Fruit fly (Drosophila melanogaster) whole organism, embryonic: Measurements from ENCODE around the gene Cyp12a4.
A peak's percentile ranks its signal among the peaks of the same experiment; 100 is the strongest.

Experiments used
- Atf3 ChIP-seq: fragments of 200-800 bp; sonication (Bioruptor generic); optimal IDR thresholded peaks from 3 replicates; lab custom pipeline; 2016; ENCODE audit warnings: missing biosample characterization, missing genetic modification characterization
- CG10462 ChIP-seq: fragments of 200-800 bp; sonication (Bioruptor generic); optimal IDR thresholded peaks from 2 replicates; lab custom pipeline; 2016; ENCODE audit warnings: missing biosample characterization, missing genetic modification characterization
- CG10543 ChIP-seq: fragments of 200-800 bp; sonication (Bioruptor generic); optimal IDR thresholded peaks from 3 replicates; lab custom pipeline; 2017; ENCODE audit warnings: missing biosample characterization, mild to moderate bottlenecking, missing genetic modification characterization, moderate library complexity
- CG10565 ChIP-seq: fragments of 200-800 bp; sonication (Bioruptor generic); optimal IDR thresholded peaks from 3 replicates; lab custom pipeline; 2016; ENCODE audit warnings: missing biosample characterization, mild to moderate bottlenecking, missing genetic modification characterization
- CG11504 ChIP-seq: fragments of 200-800 bp; sonication (Bioruptor generic); optimal IDR thresholded peaks from 3 replicates; lab custom pipeline; 2019; ENCODE audit warnings: missing biosample characterization, mild to moderate bottlenecking, missing genetic modification characterization, moderate library complexity
- CG12659 ChIP-seq: fragments of 200-800 bp; sonication (Bioruptor generic); optimal IDR thresholded peaks from 3 replicates; lab custom pipeline; 2017; ENCODE audit warnings: mild to moderate bottlenecking, missing biosample characterization, missing genetic modification reagents, missing genetic modification characterization
- CG12942 ChIP-seq: fragments of 200-800 bp; sonication (Bioruptor generic); optimal IDR thresholded peaks from 3 replicates; lab custom pipeline; 2016; ENCODE audit warnings: missing biosample characterization, missing genetic modification characterization
- CG13287 ChIP-seq: fragments of 200-800 bp; sonication (Bioruptor generic); IDR thresholded peaks from 2 replicates; pipeline ENCODE4 v1.3.6; 2022; ENCODE audit warnings: missing biosample characterization, missing genetic modification characterization; ENCODE audit not compliant: partially characterized antibody
- CG14014 ChIP-seq: fragments of 200-800 bp; sonication (Bioruptor generic); IDR thresholded peaks from 2 replicates; pipeline ENCODE4 v1.3.6; 2022; ENCODE audit warnings: missing biosample characterization, missing genetic modification characterization
- CG14441 ChIP-seq: fragments of 200-800 bp; sonication (Bioruptor generic); IDR thresholded peaks from 2 replicates; pipeline ENCODE4 v1.3.6; 2022; ENCODE audit warnings: missing biosample characterization, missing genetic modification characterization
- CG17361 ChIP-seq: fragments of 200-800 bp; sonication (Bioruptor generic); IDR thresholded peaks from 3 replicates; pipeline ENCODE4 v1.3.6; 2022; ENCODE audit warnings: missing biosample characterization, missing genetic modification characterization
- CG2129 ChIP-seq: fragments of 200-800 bp; sonication (Bioruptor generic); IDR thresholded peaks from 2 replicates; pipeline ENCODE4 v1.3.6; 2022; ENCODE audit warnings: missing biosample characterization, missing genetic modification characterization; ENCODE audit not compliant: partially characterized antibody
- CG2202 ChIP-seq: fragments of 200-800 bp; sonication (Bioruptor generic); optimal IDR thresholded peaks from 2 replicates; lab custom pipeline; 2018; ENCODE audit warnings: missing biosample characterization, mild to moderate bottlenecking, missing genetic modification characterization
- CG2712 ChIP-seq: fragments of 200-800 bp; optimal IDR thresholded peaks from 3 replicates; lab custom pipeline; 2019; ENCODE audit warnings: missing biosample characterization, mild to moderate bottlenecking, missing genetic modification characterization, moderate library complexity
- CG2875 ChIP-seq: fragments of 200-800 bp; sonication (Bioruptor generic); optimal IDR thresholded peaks from 2 replicates; lab custom pipeline; 2017; ENCODE audit warnings: missing biosample characterization, mild to moderate bottlenecking, missing genetic modification characterization, missing genetic modification reagents
- CG3065 ChIP-seq: fragments of 200-800 bp; sonication (Bioruptor generic); optimal IDR thresholded peaks from 2 replicates; lab custom pipeline; 2016; ENCODE audit warnings: missing biosample characterization, missing genetic modification characterization
- CG3407 ChIP-seq: fragments of 200-800 bp; sonication (Bioruptor generic); optimal IDR thresholded peaks from 2 replicates; lab custom pipeline; 2018; ENCODE audit warnings: missing biosample characterization, mild to moderate bottlenecking, missing genetic modification characterization
- CG4282 ChIP-seq: fragments of 200-800 bp; sonication (Bioruptor generic); optimal IDR thresholded peaks from 2 replicates; lab custom pipeline; 2016; ENCODE audit warnings: missing biosample characterization, missing genetic modification characterization
- CG4424 ChIP-seq: fragments of 200-800 bp; sonication (Bioruptor generic); optimal IDR thresholded peaks from 3 replicates; lab custom pipeline; 2016; ENCODE audit warnings: missing biosample characterization, missing genetic modification characterization
- CG6254 ChIP-seq: fragments of 200-800 bp; sonication (Bioruptor generic); optimal IDR thresholded peaks from 3 replicates; lab custom pipeline; 2017; ENCODE audit warnings: mild to moderate bottlenecking, missing biosample characterization, missing genetic modification reagents, missing genetic modification characterization
- CG6813 ChIP-seq: fragments of 200-800 bp; sonication (Bioruptor generic); optimal IDR thresholded peaks from 2 replicates; lab custom pipeline; 2017; ENCODE audit warnings: missing biosample characterization, missing genetic modification characterization, mild to moderate bottlenecking, moderate library complexity, missing genetic modification reagents
- CG7745 ChIP-seq: fragments of 200-800 bp; sonication (Bioruptor generic); optimal IDR thresholded peaks from 2 replicates; lab custom pipeline; 2018; ENCODE audit warnings: missing biosample characterization, mild to moderate bottlenecking, missing genetic modification characterization, moderate library complexity
- CG8944 ChIP-seq: fragments of 200-800 bp; sonication (Bioruptor generic); optimal IDR thresholded peaks from 3 replicates; lab custom pipeline; 2016; ENCODE audit warnings: missing biosample characterization, missing genetic modification characterization
- CG9437 ChIP-seq: fragments of 200-800 bp; sonication (Bioruptor generic); optimal IDR thresholded peaks from 2 replicates; lab custom pipeline; 2018; ENCODE audit warnings: missing biosample characterization, mild to moderate bottlenecking, missing genetic modification characterization
- CG9609 ChIP-seq: fragments of 200-800 bp; sonication (Bioruptor generic); optimal IDR thresholded peaks from 3 replicates; lab custom pipeline; 2016; ENCODE audit warnings: missing biosample characterization, missing genetic modification characterization
- Camta ChIP-seq: fragments of 200-800 bp; sonication (Bioruptor generic); optimal IDR thresholded peaks from 2 replicates; lab custom pipeline; 2016; ENCODE audit warnings: missing biosample characterization, missing genetic modification characterization
- D ChIP-seq, 2 experiments: fragments of 200-800 bp in 1 of 2; fragments of >200 bp in 1 of 2; sonication (Bioruptor generic) in 1 of 2; optimal IDR thresholded peaks; 2 replicates in 1 of 2; 3 replicates in 1 of 2; lab custom pipeline; 2017; ENCODE audit warnings: mild to moderate bottlenecking in 1 of 2, missing biosample characterization in 1 of 2, missing genetic modification characterization in 1 of 2, missing genetic modification reagents in 1 of 2
- Doc3 ChIP-seq: fragments of 200-800 bp; sonication (Bioruptor generic); IDR thresholded peaks from 3 replicates; pipeline ENCODE4 v1.3.6; 2022; ENCODE audit warnings: missing biosample characterization, missing genetic modification characterization; ENCODE audit not compliant: partially characterized antibody
- Fer1 ChIP-seq: fragments of 200-800 bp; sonication (Bioruptor generic); optimal IDR thresholded peaks from 2 replicates; lab custom pipeline; 2017; ENCODE audit warnings: missing biosample characterization, mild to moderate bottlenecking, missing genetic modification characterization
- HHEX ChIP-seq: fragments of 200-800 bp; sonication (Bioruptor generic); optimal IDR thresholded peaks from 3 replicates; lab custom pipeline; 2017; ENCODE audit warnings: missing biosample characterization, mild to moderate bottlenecking, missing genetic modification characterization, missing genetic modification reagents
- HLHmδ ChIP-seq: fragments of 200-800 bp; sonication (Bioruptor generic); optimal IDR thresholded peaks from 2 replicates; lab custom pipeline; 2018; ENCODE audit warnings: missing biosample characterization, mild to moderate bottlenecking, missing genetic modification characterization, moderate library complexity
- Lpt ChIP-seq: fragments of >200 bp; optimal IDR thresholded peaks from 2 replicates; lab custom pipeline; 2018; ENCODE audit warnings: missing biosample characterization, missing genetic modification characterization
- Taf1 ChIP-seq: fragments of 200-800 bp; sonication (Bioruptor generic); IDR thresholded peaks from 2 replicates; pipeline ENCODE4 v1.3.6; 2022; ENCODE audit warnings: missing biosample characterization, missing genetic modification characterization
- ap ChIP-seq: fragments of 200-800 bp; sonication (Bioruptor generic); IDR thresholded peaks from 2 replicates; pipeline ENCODE4 v1.3.6; 2022; ENCODE audit warnings: missing biosample characterization, missing genetic modification characterization
- ato ChIP-seq: fragments of 200-800 bp; sonication (Bioruptor generic); IDR thresholded peaks from 2 replicates; pipeline ENCODE4 v1.3.6; 2022; ENCODE audit warnings: missing biosample characterization, missing genetic modification characterization; ENCODE audit not compliant: partially characterized antibody
- bbx ChIP-seq: fragments of 200-800 bp; sonication (Bioruptor generic); IDR thresholded peaks from 2 replicates; pipeline ENCODE4 v1.3.6; 2022; ENCODE audit warnings: missing biosample characterization, missing genetic modification characterization; ENCODE audit not compliant: partially characterized antibody
- caup ChIP-seq: fragments of 200-800 bp; sonication (Bioruptor generic); optimal IDR thresholded peaks from 3 replicates; lab custom pipeline; 2017; ENCODE audit warnings: missing biosample characterization, mild to moderate bottlenecking, missing genetic modification characterization, moderate library complexity; ENCODE audit not compliant: severe bottlenecking
- chn ChIP-seq: fragments of 200-800 bp; sonication (Bioruptor generic); optimal IDR thresholded peaks from 2 replicates; lab custom pipeline; 2016; ENCODE audit warnings: missing biosample characterization, missing genetic modification characterization
- ci ChIP-seq: fragments of 200-800 bp; sonication (Bioruptor generic); IDR thresholded peaks from 3 replicates; pipeline ENCODE4 v1.3.6; 2022; ENCODE audit warnings: missing biosample characterization, missing genetic modification characterization
- crp ChIP-seq, 2 experiments: fragments of 200-800 bp; sonication (Bioruptor generic); optimal IDR thresholded peaks; 2 replicates in 1 of 2; 3 replicates in 1 of 2; lab custom pipeline; 2017; ENCODE audit warnings: missing biosample characterization in 2 of 2, missing genetic modification characterization in 2 of 2, mild to moderate bottlenecking in 1 of 2, moderate library complexity in 1 of 2
- nerfin-2 ChIP-seq: fragments of 200-800 bp; sonication (Bioruptor generic); IDR thresholded peaks from 2 replicates; pipeline ENCODE4 v1.3.6; 2022; ENCODE audit warnings: missing biosample characterization, missing genetic modification characterization; ENCODE audit not compliant: partially characterized antibody
- org-1 ChIP-seq: fragments of 200-800 bp; sonication (Bioruptor generic); optimal IDR thresholded peaks from 2 replicates; lab custom pipeline; 2017; ENCODE audit warnings: missing biosample characterization, missing genetic modification characterization
- rib ChIP-seq: fragments of 200-800 bp; sonication (Bioruptor generic); IDR thresholded peaks from 2 replicates; pipeline ENCODE4 v1.3.6; 2022; ENCODE audit warnings: missing biosample characterization, missing genetic modification characterization
- sc ChIP-seq, 3 experiments: fragments of >200 bp in 2 of 3; fragments of 200-800 bp in 1 of 3; sonication (Bioruptor generic) in 1 of 3; optimal IDR thresholded peaks; 2 replicates in 2 of 3; 3 replicates in 1 of 3; lab custom pipeline; 2017; ENCODE audit warnings: mild to moderate bottlenecking in 1 of 3, missing biosample characterization in 1 of 3, missing genetic modification characterization in 1 of 3, missing genetic modification reagents in 1 of 3
- slbo ChIP-seq: fragments of 200-800 bp; sonication (Bioruptor generic); IDR thresholded peaks from 2 replicates; pipeline ENCODE4 v1.3.6; 2022; ENCODE audit warnings: missing biosample characterization, missing genetic modification characterization
- tup ChIP-seq: fragments of 200-800 bp; sonication (Bioruptor generic); optimal IDR thresholded peaks from 2 replicates; lab custom pipeline; 2016; ENCODE audit warnings: missing biosample characterization, mild to moderate bottlenecking, missing genetic modification characterization, moderate library complexity
- unpg ChIP-seq: fragments of 200-800 bp; sonication (Bioruptor generic); optimal IDR thresholded peaks from 3 replicates; lab custom pipeline; 2018; ENCODE audit warnings: missing biosample characterization, mild to moderate bottlenecking, missing genetic modification characterization, moderate library complexity
- z ChIP-seq: fragments of 200-800 bp; sonication (Bioruptor generic); IDR thresholded peaks from 3 replicates; pipeline ENCODE4 v1.3.6; 2022; ENCODE audit warnings: missing biosample characterization, missing genetic modification characterization

Cyp12a4 gene

DNA sequence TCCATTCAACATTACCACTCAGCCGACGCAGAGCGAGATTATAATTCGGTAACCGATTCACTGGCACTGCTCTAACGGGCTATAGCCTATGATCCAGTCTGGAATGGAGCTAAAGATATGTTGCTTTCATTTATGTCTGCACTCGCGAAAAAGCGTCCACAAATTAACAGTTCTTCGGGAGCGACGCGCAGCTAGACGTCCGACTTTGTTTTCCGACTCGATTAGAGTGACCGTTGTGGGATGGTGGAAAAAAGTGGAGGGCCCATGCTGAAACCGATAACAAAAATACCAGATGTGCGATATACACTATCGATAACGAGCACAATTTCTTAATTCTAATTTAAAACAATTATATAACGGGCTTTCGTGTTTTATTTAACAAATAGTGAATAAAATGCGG lies 40.9 kb upstream of the Cyp12a4 start, which contains the start of gene cdi (continued):
- peak; percentile 47 for TF ChIP-seq caup (GFP tag; lab: Kevin White, UChicago)
- peak; percentile 47 for TF ChIP-seq CG12659 (GFP tag; lab: Kevin White, UChicago)
- TF ChIP-seq CG12942 (GFP tag; lab: Kevin White, UChicago) = no peak
- TF ChIP-seq CG4282 (GFP tag; lab: Kevin White, UChicago) = no peak
- no peak for TF ChIP-seq chn (GFP tag; lab: Kevin White, UChicago)
- TF ChIP-seq CG14441 (GFP tag; lab: Robert Waterston, UW) = no peak
- no peak for TF ChIP-seq CG6254 (GFP tag; lab: Kevin White, UChicago)
- TF ChIP-seq CG9609 (GFP tag; lab: Kevin White, UChicago) = peak; percentile 1
- peak; percentile 77 for TF ChIP-seq Doc3 (GFP tag; lab: Robert Waterston, UW)
- no peak for TF ChIP-seq CG17361 (GFP tag; lab: Robert Waterston, UW)
- no peak for TF ChIP-seq Taf1 (GFP tag; lab: Robert Waterston, UW)
- TF ChIP-seq CG13287 = peak; percentile 81
- TF ChIP-seq CG2129 (GFP tag; lab: Robert Waterston, UW) = peak; percentile 48; the same call in 1 of the 2 replicates
- no peak for TF ChIP-seq CG2875 (GFP tag; lab: Kevin White, UChicago)
- TF ChIP-seq rib = peak; percentile 28; the same call in 1 of the 2 replicates
- TF ChIP-seq CG9437 (GFP tag; lab: Kevin White, UChicago) = no peak
- TF ChIP-seq org-1 (GFP tag; lab: Kevin White, UChicago) = no peak
- no peak for TF ChIP-seq Camta (GFP tag; lab: Kevin White, UChicago)
- peak; percentile 74; the same call in 2 of the 3 replicates for TF ChIP-seq ci (GFP tag; lab: Robert Waterston, UW)
- no peak for TF ChIP-seq CG10565
- TF ChIP-seq HHEX (GFP tag; lab: Kevin White, UChicago) = no peak
- TF ChIP-seq CG2202 (tag; lab: Kevin White, UChicago) = no peak
- no peak for TF ChIP-seq sc (optimal IDR thresholded peaks at IDR 0.05; lab: Kevin White, UChicago)
- no peak for TF ChIP-seq sc (GFP tag; optimal IDR thresholded peaks at IDR 0.05; lab: Kevin White, UChicago)
- TF ChIP-seq crp (GFP tag; optimal IDR thresholded peaks at IDR 0.05; lab: Kevin White, UChicago) = no peak
- TF ChIP-seq tup (GFP tag; lab: Kevin White, UChicago) = no peak
- TF ChIP-seq unpg = peak; percentile 29
- peak; percentile 70 for TF ChIP-seq HLHmδ (GFP tag; lab: Kevin White, UChicago)
- TF ChIP-seq nerfin-2 = peak; percentile 57; the same call in 1 of the 2 replicates
- no peak for TF ChIP-seq CG8944 (GFP tag; lab: Kevin White, UChicago)
- TF ChIP-seq ap = no peak
- no peak for TF ChIP-seq CG4424
- no peak for TF ChIP-seq D (optimal IDR thresholded peaks at IDR 0.05; lab: Kevin White, UChicago)
- no peak for TF ChIP-seq D (GFP tag; optimal IDR thresholded peaks at IDR 0.05; lab: Kevin White, UChicago)
- TF ChIP-seq CG14014 (GFP tag; lab: Robert Waterston, UW) = peak; percentile 30; the same call in 1 of the 2 replicates
- TF ChIP-seq CG10462 = no peak
- peak; percentile 60; the same call in 1 of the 2 replicates for TF ChIP-seq ato (GFP tag; lab: Robert Waterston, UW)
- TF ChIP-seq Lpt (GFP tag; lab: Kevin White, UChicago) = no peak
- TF ChIP-seq CG7745 (tag; lab: Kevin White, UChicago) = no peak
- TF ChIP-seq CG10543 (GFP tag; lab: Kevin White, UChicago) = peak; percentile 55
- no peak for TF ChIP-seq Atf3
- TF ChIP-seq CG3407 (GFP tag; lab: Kevin White, UChicago) = no peak
- TF ChIP-seq CG6813 (GFP tag; lab: Kevin White, UChicago) = no peak
- TF ChIP-seq bbx (GFP tag; lab: Robert Waterston, UW) = peak; percentile 59
- TF ChIP-seq CG3065 = no peak
- peak; percentile 20 for TF ChIP-seq CG2712 (tag; lab: Kevin White, UChicago)
- peak; percentile 11; the same call in 1 of the 2 replicates for TF ChIP-seq slbo (GFP tag; lab: Robert Waterston, UW)
- TF ChIP-seq z (GFP tag; lab: Robert Waterston, UW) = 0 out of 3 replicates have a peak, but pooled peaks have one; percentile 51
- peak; percentile 25 for TF ChIP-seq CG11504
- TF ChIP-seq Fer1 = no peak
